Worm (Caenorhabditis elegans): ENCODE results near the gene clp-6.
A peak's percentile ranks its signal among the peaks of the same experiment; 100 is the strongest.

clp-6 gene

DNA sequence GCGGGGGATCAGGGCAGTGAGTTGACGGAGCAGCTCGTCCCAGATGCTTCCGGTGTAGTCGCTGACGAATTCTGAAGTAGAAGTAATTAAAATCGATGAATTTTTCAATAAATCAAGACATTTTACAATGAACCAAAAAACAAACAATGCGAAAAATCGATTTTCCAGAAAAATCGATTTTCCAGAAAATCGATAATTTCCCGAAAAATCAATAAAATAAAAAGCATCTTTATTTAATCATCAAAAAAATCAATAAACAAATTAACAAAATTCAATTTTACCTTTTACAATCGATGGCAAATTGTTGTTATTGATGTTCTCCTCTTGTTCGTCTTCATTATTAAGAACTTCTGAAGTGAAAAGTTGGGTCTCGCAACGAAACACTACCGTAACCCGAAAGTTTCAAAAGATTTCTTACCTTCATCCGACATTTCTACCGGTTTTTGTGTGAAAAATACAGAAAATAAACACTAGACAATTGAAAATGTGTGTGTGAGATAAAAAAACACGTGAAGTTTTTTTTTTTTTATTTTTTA lies at the start of gene clp-6:
clp-6 (minus strand) TSS at position 486 of the 536 bp plus-strand sequence.
- TF ChIP-seq ceh-28 (tag; optimal IDR thresholded peaks at IDR 0.05) (peak; percentile 94), egl-43 (GFP tag; IDR thresholded peaks at IDR 0.05) (no peak)

DNA sequence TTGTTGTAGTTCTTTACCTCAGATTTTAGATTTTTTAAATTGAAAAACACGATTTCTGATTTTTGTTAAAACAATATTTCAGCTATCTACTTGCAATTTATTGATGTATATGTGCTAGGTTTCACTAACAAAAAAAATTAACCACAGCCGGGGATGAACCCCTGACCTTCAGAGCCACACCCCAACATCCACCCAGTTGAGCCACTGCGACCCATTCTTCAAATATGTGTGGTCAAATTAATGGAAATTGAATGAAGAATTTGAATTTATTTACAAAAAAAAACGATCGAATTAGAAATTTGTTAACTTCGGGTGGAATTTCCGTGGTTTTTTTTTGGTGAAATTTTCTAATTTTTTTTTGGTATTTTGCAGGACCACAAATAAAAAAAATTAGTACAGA lies 43.8 kb upstream of the clp-6 start:
- TF ChIP-seq mep-1 (tag; optimal IDR thresholded peaks at IDR 0.05), result no peak
- TF ChIP-seq pha-4 (GFP tag; IDR thresholded peaks at IDR 0.05), result no peak
- TF ChIP-seq pha-4 (tag; optimal IDR thresholded peaks at IDR 0.05), result no peak
- TF ChIP-seq D1046.2 (GFP tag; IDR thresholded peaks at IDR 0.05), result no peak
- TF ChIP-seq set-16 (GFP tag; IDR thresholded peaks at IDR 0.05), result no peak
- no peak for TF ChIP-seq ZK337.2 (GFP tag; IDR thresholded peaks at IDR 0.05)
- TF ChIP-seq nhr-237 (tag; optimal IDR thresholded peaks at IDR 0.05), result no peak
- no peak for TF ChIP-seq daf-12 (tag; optimal IDR thresholded peaks at IDR 0.05)
- no peak for TF ChIP-seq spr-3 (GFP tag; optimal IDR thresholded peaks at IDR 0.05)
- no peak for TF ChIP-seq Y5F2A.4 (GFP tag; optimal IDR thresholded peaks at IDR 0.05)
- no peak for TF ChIP-seq zag-1 (tag; optimal IDR thresholded peaks at IDR 0.05)
- no peak for TF ChIP-seq lsy-2 (tag; optimal IDR thresholded peaks at IDR 0.05)
- TF ChIP-seq lin-15B (tag; optimal IDR thresholded peaks at IDR 0.05), result no peak

DNA sequence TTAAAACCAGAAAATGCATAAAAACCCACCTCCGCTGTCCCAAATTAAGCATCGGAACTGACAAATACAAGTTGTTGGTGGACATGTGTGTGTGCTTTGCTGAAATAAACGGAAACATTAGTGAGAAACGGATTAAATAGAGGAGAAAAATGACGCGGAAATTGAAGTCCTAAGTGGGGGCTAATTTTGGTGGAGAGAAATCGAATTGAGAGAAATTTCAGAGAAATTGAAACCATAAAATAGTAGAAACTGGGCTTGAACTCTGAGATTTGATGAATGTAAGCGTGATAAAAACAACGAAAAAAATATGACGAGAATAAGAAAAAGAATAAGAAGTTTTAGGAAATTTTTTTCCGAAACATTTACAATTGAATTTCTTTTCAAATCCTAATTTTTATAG lies 40.2 kb upstream of the clp-6 start, which contains the start of gene Y77E11A.12:
Y77E11A.12 (minus strand) TSS at position 101 of the 400 bp plus-strand sequence.
- TF ChIP-seq aha-1 (tag) (peak; percentile 9), ZK337.2 (GFP tag; IDR thresholded peaks at IDR 0.05) (no peak), lin-15B (tag; optimal IDR thresholded peaks at IDR 0.05) (no peak)

DNA sequence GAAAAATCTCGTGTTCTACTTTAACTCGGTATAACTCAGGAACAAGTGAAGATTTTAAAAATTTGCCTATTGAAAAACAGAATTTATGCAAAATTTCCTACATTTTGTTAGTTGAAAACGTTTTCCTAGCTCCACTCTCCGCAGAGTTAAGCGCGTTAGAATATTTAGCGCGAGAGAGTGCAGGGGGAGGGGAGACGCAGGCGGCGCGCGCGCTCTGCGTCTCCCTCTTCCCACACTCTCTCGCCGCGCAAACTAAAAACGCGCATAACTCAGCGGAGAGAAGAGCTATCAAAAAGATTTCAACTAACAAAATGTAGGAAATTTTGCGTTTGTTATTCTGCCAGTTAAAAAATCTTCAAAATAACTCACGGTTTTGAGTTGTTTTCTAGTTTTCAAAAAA lies 37.3 kb upstream of the clp-6 start:
- TF ChIP-seq hif-1 (tag; optimal IDR thresholded peaks at IDR 0.05) (no peak), nhr-25 (tag; optimal IDR thresholded peaks at IDR 0.05; ENCODE audit: borderline replicate concordance, insufficient read depth) (no peak), egl-43 (GFP tag; IDR thresholded peaks at IDR 0.05) (no peak), fos-1 (tag; optimal IDR thresholded peaks at IDR 0.05) (no peak), set-16 (GFP tag; IDR thresholded peaks at IDR 0.05) (peak; percentile 36; the same call in 1 of the 2 replicates)

DNA sequence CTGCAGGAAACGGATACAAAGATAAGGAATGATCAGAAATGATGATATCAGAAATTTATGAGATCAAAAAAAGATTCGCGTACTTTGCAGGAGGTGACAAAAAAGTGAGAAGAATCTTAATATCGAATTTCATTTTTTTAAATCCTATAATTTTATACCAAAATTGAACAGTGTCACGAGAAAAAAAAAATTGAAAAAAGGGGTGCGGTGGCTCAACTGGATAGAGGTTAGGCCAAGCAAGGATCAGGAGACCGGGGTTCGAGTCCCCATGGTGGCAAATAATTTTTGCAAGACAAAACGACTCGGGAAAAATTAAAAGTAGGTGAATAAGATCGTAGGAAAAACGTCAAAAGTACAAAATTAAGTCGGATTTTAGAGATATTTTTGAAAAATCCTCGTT lies 35.5 kb upstream of the clp-6 start:
- TF ChIP-seq Y48G9A.11 (GFP tag; IDR thresholded peaks at IDR 0.05), result 0 out of 2 replicates have a peak, but pooled peaks have one; percentile 14
- TF ChIP-seq nhr-41 (GFP tag; IDR thresholded peaks at IDR 0.05), result no peak
- peak; percentile 72 for TF ChIP-seq nhr-28 (tag; optimal IDR thresholded peaks at IDR 0.05)

DNA sequence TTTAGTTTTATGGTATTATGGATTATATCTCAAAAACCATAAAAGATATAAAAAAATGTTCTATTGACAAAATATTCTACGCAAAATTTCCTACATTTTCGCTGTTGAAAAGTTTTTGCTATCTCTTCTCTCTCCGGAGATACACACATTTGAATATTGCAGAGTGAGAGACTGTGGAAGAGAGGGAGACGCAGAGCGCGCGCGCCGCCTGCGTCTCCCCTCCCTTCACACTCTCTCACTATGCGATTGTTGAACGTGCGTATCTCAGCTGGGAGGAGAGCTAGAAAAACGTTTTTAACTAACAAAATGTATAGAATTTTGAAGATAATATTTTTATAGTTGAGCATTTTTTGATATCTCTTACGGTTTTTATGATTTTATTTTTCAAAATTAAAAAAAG lies 34.3 kb upstream of the clp-6 start:
- TF ChIP-seq hlh-11 (tag; optimal IDR thresholded peaks at IDR 0.05) (no peak), aha-1 (tag) (peak; percentile 97)

DNA sequence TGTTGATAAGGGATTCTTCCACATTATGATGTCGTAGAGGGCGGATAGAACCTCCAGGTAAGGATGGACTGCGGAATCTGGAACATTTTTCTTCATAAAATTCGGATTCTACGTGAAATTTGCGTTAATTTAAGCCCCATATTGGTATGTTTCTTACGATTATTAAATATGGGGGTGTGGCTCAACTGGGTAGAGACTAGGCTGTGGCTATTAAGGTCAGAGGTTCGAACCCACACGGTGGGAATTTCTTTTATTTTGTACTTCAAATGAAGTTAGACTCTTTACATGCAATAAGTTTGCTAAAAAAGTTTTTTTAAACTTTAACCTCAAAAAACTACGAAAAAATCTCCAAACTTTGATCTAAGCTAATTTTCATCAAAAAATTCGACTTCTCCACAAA lies 30.6 kb upstream of the clp-6 start:
- TF ChIP-seq madf-5 (GFP tag; IDR thresholded peaks at IDR 0.05) (0 out of 4 replicates have a peak, but pooled peaks of 1 of the 2 experiments have one; percentile 27), ztf-11 (tag; optimal IDR thresholded peaks at IDR 0.05) (no peak), aha-1 (tag) (peak; percentile 85), lim-7 (GFP tag; IDR thresholded peaks at IDR 0.05) (no peak), ama-1 (optimal IDR thresholded peaks at IDR 0.05) (no peak), unc-62 (GFP tag; optimal IDR thresholded peaks at IDR 0.05 in 1 of 2) (peak in 1 of 2 experiments; percentile 36), unc-62 (tag; optimal IDR thresholded peaks at IDR 0.05) (no peak)

Data from whole organism, L4 larva.